Worm (Caenorhabditis elegans) whole organism, young adult: ENCODE measurements around the gene rps-3.

ENCODE experiments used
- Y79H2A.3 ChIP-seq: fragments of 200-800 bp; sonication (Bioruptor generic); conservative IDR thresholded peaks from 2 replicates; pipeline ENCODE4 v1.3.6; 2022; ENCODE audit warnings: missing genetic modification reagents, missing genetic modification characterization, missing compliant biosample characterization
- cebp-1 ChIP-seq, 2 experiments: fragments of 200-800 bp in 1 of 2; sonication (Bioruptor generic) in 1 of 2; sonication (generic microtip) in 1 of 2; IDR thresholded peaks in 1 of 2; optimal IDR thresholded peaks in 1 of 2; 2 replicates each; pipeline versions ENCODE4 v1.3.6 to Lab custom; 2017 to 2022; ENCODE audit warnings: missing compliant biosample characterization in 2 of 2, missing genetic modification characterization in 2 of 2, mild to moderate bottlenecking in 1 of 2, missing genetic modification reagents in 1 of 2, moderate library complexity in 1 of 2
- dpl-1 ChIP-seq: fragments of 150-350 bp; optimal IDR thresholded peaks from 2 replicates; lab custom pipeline; 2014; ENCODE audit warnings: missing biosample characterization, missing genetic modification reagents, missing genetic modification characterization
- hrde-1 ChIP-seq: sonication (generic microtip); optimal IDR thresholded peaks from 2 replicates; lab custom pipeline; 2016; ENCODE audit warnings: missing genetic modification characterization, mild to moderate bottlenecking, missing compliant biosample characterization, moderate library complexity, missing genotype, missing genetic modification reagents, borderline replicate concordance
- lsl-1 ChIP-seq: fragments of 200-800 bp; sonication (Bioruptor generic); optimal IDR thresholded peaks from 2 replicates; lab custom pipeline; 2018; ENCODE audit warnings: mild to moderate bottlenecking, missing genetic modification characterization, moderate library complexity, missing compliant biosample characterization
- nfya-1 ChIP-seq: sonication (generic microtip); optimal IDR thresholded peaks from 2 replicates; lab custom pipeline; 2017; ENCODE audit warnings: antibody characterized with exemption, missing compliant biosample characterization, missing genetic modification characterization, borderline replicate concordance; ENCODE audit not compliant: insufficient read depth
- nfya-2 ChIP-seq: fragments of 200-800 bp; sonication (Bioruptor generic); IDR thresholded peaks from 2 replicates; pipeline ENCODE4 v1.3.6; 2022; ENCODE audit warnings: missing genetic modification reagents, missing genetic modification characterization, missing compliant biosample characterization
- nhr-120 ChIP-seq: fragments of 200-800 bp; sonication (Bioruptor generic); IDR thresholded peaks from 2 replicates; pipeline ENCODE4 v1.3.6; 2022; ENCODE audit warnings: missing genetic modification characterization, missing compliant biosample characterization
- nhr-179 ChIP-seq: sonication (generic microtip); optimal IDR thresholded peaks from 2 replicates; lab custom pipeline; 2016; ENCODE audit warnings: mild to moderate bottlenecking, missing genetic modification characterization, missing compliant biosample characterization
- nhr-27 ChIP-seq: fragments of 200-800 bp; sonication (Bioruptor generic); optimal IDR thresholded peaks from 2 replicates; lab custom pipeline; 2018; ENCODE audit warnings: mild to moderate bottlenecking, missing genetic modification characterization, moderate library complexity, missing compliant biosample characterization
- nhr-90 ChIP-seq: sonication (generic microtip); optimal IDR thresholded peaks from 2 replicates; lab custom pipeline; 2016; ENCODE audit warnings: missing genotype, mild to moderate bottlenecking, missing genetic modification characterization, missing compliant biosample characterization
- pha-4 ChIP-seq: fragments of 150-350 bp; sonication (generic microtip); optimal IDR thresholded peaks from 2 replicates; lab custom pipeline; 2014; ENCODE audit warnings: missing biosample characterization, missing genetic modification reagents, missing genetic modification characterization
- rpc-1 ChIP-seq, 2 experiments: fragments of 150-350 bp in 1 of 2; sonication (generic microtip) in 1 of 2; optimal IDR thresholded peaks; 2 replicates each; lab custom pipeline; 2014 to 2018; ENCODE audit warnings: missing biosample characterization in 1 of 2, missing genetic modification characterization in 1 of 2, missing genetic modification reagents in 1 of 2, missing genotype in 1 of 2
- unc-62 ChIP-seq: fragments of 150-350 bp; optimal IDR thresholded peaks from 2 replicates; lab custom pipeline; 2014; ENCODE audit warnings: missing biosample characterization, missing genetic modification reagents, missing genetic modification characterization

DNA sequence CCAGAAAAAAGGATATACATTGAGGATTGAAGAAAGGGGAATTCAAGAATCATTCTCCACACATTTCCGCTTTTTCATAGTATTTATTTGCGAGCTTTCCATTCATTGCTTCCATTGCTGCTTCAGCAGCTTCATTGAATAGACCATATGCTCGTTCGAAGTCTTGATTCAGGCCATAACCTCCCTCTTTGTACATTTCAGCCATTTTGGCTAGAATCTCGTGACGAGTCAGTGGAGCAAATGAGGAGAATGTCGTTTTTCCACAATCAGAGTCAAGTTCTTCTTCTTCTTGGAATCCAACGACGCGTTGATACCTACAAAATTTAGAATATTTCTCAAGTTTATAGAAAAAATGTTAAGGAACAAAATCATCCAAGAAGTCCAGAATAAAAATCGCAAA lies 41.4 kb upstream of the rps-3 start:
- no peak for TF ChIP-seq Y79H2A.3 (GFP tag; lab: Robert Waterston, UW)
- no peak for TF ChIP-seq nhr-90 (tag; lab: Kevin White, UChicago)
- TF ChIP-seq nfya-1: no peak
- no peak for TF ChIP-seq nfya-2 (GFP tag; lab: Robert Waterston, UW)
- TF ChIP-seq rpc-1 (optimal IDR thresholded peaks at IDR 0.05; lab: Kevin White, UChicago): no peak
- TF ChIP-seq rpc-1 (tag; optimal IDR thresholded peaks at IDR 0.05; lab: Kevin White, UChicago): no peak
- no peak for TF ChIP-seq nhr-179 (tag; lab: Kevin White, UChicago)
- TF ChIP-seq hrde-1 (tag; lab: Kevin White, UChicago): no peak
- TF ChIP-seq nhr-27 (tag; lab: Kevin White, UChicago): no peak
- no peak for TF ChIP-seq dpl-1 (GFP tag; lab: Kevin White, UChicago)
- TF ChIP-seq cebp-1 (GFP tag; IDR thresholded peaks at IDR 0.05; lab: Robert Waterston, UW): no peak
- TF ChIP-seq cebp-1 (tag; optimal IDR thresholded peaks at IDR 0.05; lab: Kevin White, UChicago): no peak
- TF ChIP-seq lsl-1 (GFP tag; lab: Kevin White, UChicago): no peak
- TF ChIP-seq nhr-120 (GFP tag; lab: Robert Waterston, UW): no peak
- no peak for TF ChIP-seq pha-4
- no peak for TF ChIP-seq unc-62
